Fruit fly (Drosophila melanogaster) S2 (cell line): ENCODE measurements around the gene Hus1-like.

ENCODE experiments used
- CG8478 ChIP-seq: fragments of >200 bp; optimal IDR thresholded peaks from 2 replicates; lab custom pipeline; 2018
- CTCF ChIP-seq, 2 experiments: fragments of >200 bp; optimal IDR thresholded peaks; 2 replicates each; lab custom pipeline; 2018

- TF ChIP-seq CTCF (optimal IDR thresholded peaks at IDR 0.05; lab: Kevin White, UChicago): no peak
- TF ChIP-seq CG8478 (lab: Kevin White, UChicago): no peak
Measured at dm6 chr3R:4780262-4780661, 31.6 kb downstream of the Hus1-like start, which contains the start of gene CG14655.
